Fruit fly (Drosophila melanogaster) whole organism, adult: Measurements from ENCODE around the gene srw.

ENCODE experiments used
- CG1620 ChIP-seq: fragments of 200-800 bp; sonication (Bioruptor generic); optimal IDR thresholded peaks from 2 replicates; lab custom pipeline; 2016; ENCODE audit warnings: missing biosample characterization, missing genetic modification characterization
- bab1 ChIP-seq: fragments of 200-800 bp; sonication (Bioruptor generic); optimal IDR thresholded peaks from 3 replicates; lab custom pipeline; 2019; ENCODE audit warnings: missing biosample characterization, mild to moderate bottlenecking, missing genetic modification characterization, moderate library complexity
- kay ChIP-seq: fragments of 200-800 bp; sonication (Bioruptor generic); peaks from one replicate; lab custom pipeline; 2016; ENCODE audit warnings: missing biosample characterization, missing genetic modification characterization, borderline replicate concordance

- TF ChIP-seq CG1620 (GFP tag; lab: Kevin White, UChicago) (no peak), kay (GFP tag; lab: Kevin White, UChicago) (no peak), bab1 (GFP tag; lab: Kevin White, UChicago) (no peak)
These were observed 47.1 kb downstream of the srw start, which contains the start of gene ImpL2 for dm6 chr3L:4236097-4236572.
